Fruit fly (Drosophila melanogaster) whole organism, embryonic: ENCODE measurements around the gene CG12123.
A peak's percentile ranks its signal among the peaks of the same experiment; 100 is the strongest.

Source experiments
- Asciz ChIP-seq: fragments of 200-800 bp; sonication (Bioruptor generic); optimal IDR thresholded peaks from 2 replicates; lab custom pipeline; 2017; ENCODE audit warnings: missing biosample characterization, mild to moderate bottlenecking, missing genetic modification characterization, missing genetic modification reagents
- BtbVII ChIP-seq: fragments of 200-800 bp; sonication (Bioruptor generic); optimal IDR thresholded peaks from 3 replicates; lab custom pipeline; 2017; ENCODE audit warnings: missing biosample characterization, mild to moderate bottlenecking, missing genetic modification characterization
- CG11085 ChIP-seq: fragments of 200-800 bp; sonication (Bioruptor generic); IDR thresholded peaks from 2 replicates; pipeline ENCODE4 v1.3.6; 2022; ENCODE audit warnings: missing biosample characterization, missing genetic modification characterization
- CG11504 ChIP-seq: fragments of 200-800 bp; sonication (Bioruptor generic); optimal IDR thresholded peaks from 3 replicates; lab custom pipeline; 2019; ENCODE audit warnings: missing biosample characterization, mild to moderate bottlenecking, missing genetic modification characterization, moderate library complexity
- CG13894 ChIP-seq: fragments of 200-800 bp; sonication (Bioruptor generic); optimal IDR thresholded peaks from 3 replicates; lab custom pipeline; 2018; ENCODE audit warnings: missing biosample characterization, mild to moderate bottlenecking, missing genetic modification characterization, moderate library complexity
- CG14050 ChIP-seq: fragments of 200-800 bp; sonication (Bioruptor generic); IDR thresholded peaks from 3 replicates; pipeline ENCODE4 v1.3.6; 2022; ENCODE audit warnings: missing biosample characterization, missing genetic modification characterization
- CG17385 ChIP-seq: fragments of 200-800 bp; sonication (Bioruptor generic); optimal IDR thresholded peaks from 3 replicates; lab custom pipeline; 2018; ENCODE audit warnings: missing biosample characterization, mild to moderate bottlenecking, missing genetic modification characterization
- CG18011 ChIP-seq: fragments of 200-800 bp; sonication (Bioruptor generic); optimal IDR thresholded peaks from 2 replicates; lab custom pipeline; 2017; ENCODE audit warnings: missing biosample characterization, missing genetic modification characterization, mild to moderate bottlenecking, moderate library complexity, missing genotype
- CG18619 ChIP-seq: fragments of 200-800 bp; sonication (Bioruptor generic); optimal IDR thresholded peaks from 3 replicates; lab custom pipeline; 2017; ENCODE audit warnings: missing biosample characterization, mild to moderate bottlenecking, missing genetic modification characterization
- CG2889 ChIP-seq: fragments of 200-800 bp; sonication (Bioruptor generic); IDR thresholded peaks from 3 replicates; pipeline ENCODE4 v1.3.6; 2022; ENCODE audit warnings: missing biosample characterization, missing genetic modification characterization
- CG3065 ChIP-seq: fragments of 200-800 bp; sonication (Bioruptor generic); optimal IDR thresholded peaks from 2 replicates; lab custom pipeline; 2016; ENCODE audit warnings: missing biosample characterization, missing genetic modification characterization
- CG32532 ChIP-seq: fragments of 200-800 bp; sonication (Bioruptor generic); IDR thresholded peaks from 2 replicates; pipeline ENCODE4 v1.3.6; 2022; ENCODE audit warnings: missing biosample characterization, missing genetic modification characterization
- CG34376 ChIP-seq: fragments of 200-800 bp; sonication (Bioruptor generic); optimal IDR thresholded peaks from 2 replicates; lab custom pipeline; 2018; ENCODE audit warnings: missing biosample characterization, mild to moderate bottlenecking, missing genetic modification characterization
- CG3995 ChIP-seq: fragments of 200-800 bp; sonication (Bioruptor generic); optimal IDR thresholded peaks from 3 replicates; lab custom pipeline; 2016; ENCODE audit warnings: missing biosample characterization, missing genetic modification characterization
- CG8478 ChIP-seq: fragments of >200 bp; optimal IDR thresholded peaks from 2 replicates; lab custom pipeline; 2018
- CG8765 ChIP-seq: fragments of 200-800 bp; sonication (Bioruptor generic); IDR thresholded peaks from 2 replicates; pipeline ENCODE4 v1.3.6; 2022; ENCODE audit warnings: missing biosample characterization, missing genetic modification characterization
- CG9215 ChIP-seq: fragments of 200-800 bp; sonication (Bioruptor generic); IDR thresholded peaks from 2 replicates; pipeline ENCODE4 v1.3.6; 2022; ENCODE audit warnings: missing biosample characterization, missing genetic modification characterization
- CTCF ChIP-seq: fragments of 200-800 bp; sonication (Bioruptor generic); optimal IDR thresholded peaks from 2 replicates; lab custom pipeline; 2017; ENCODE audit warnings: missing biosample characterization, mild to moderate bottlenecking, missing genetic modification characterization, moderate library complexity
- CoRest ChIP-seq: fragments of 200-800 bp; sonication (Bioruptor generic); optimal IDR thresholded peaks from 3 replicates; lab custom pipeline; 2018; ENCODE audit warnings: missing biosample characterization, mild to moderate bottlenecking, missing genetic modification characterization, moderate library complexity
- Doc3 ChIP-seq: fragments of 200-800 bp; sonication (Bioruptor generic); IDR thresholded peaks from 3 replicates; pipeline ENCODE4 v1.3.6; 2022; ENCODE audit warnings: missing biosample characterization, missing genetic modification characterization; ENCODE audit not compliant: partially characterized antibody
- Elba2 ChIP-seq: fragments of 200-800 bp; sonication (Bioruptor generic); optimal IDR thresholded peaks from 3 replicates; lab custom pipeline; 2016; ENCODE audit warnings: missing biosample characterization, missing genetic modification characterization
- Gug ChIP-seq: fragments of 200-800 bp; sonication (Bioruptor generic); IDR thresholded peaks from 4 replicates; pipeline ENCODE4 v1.3.6; 2022; ENCODE audit warnings: missing biosample characterization, missing genetic modification characterization
- HLH54F ChIP-seq: fragments of 200-800 bp; sonication (Bioruptor generic); optimal IDR thresholded peaks from 3 replicates; lab custom pipeline; 2016; ENCODE audit warnings: missing biosample characterization, missing genetic modification characterization
- Hand ChIP-seq: fragments of 200-800 bp; sonication (Bioruptor generic); optimal IDR thresholded peaks from 2 replicates; lab custom pipeline; 2017; ENCODE audit warnings: mild to moderate bottlenecking, missing biosample characterization, missing genetic modification reagents, missing genetic modification characterization
- Hmx ChIP-seq: fragments of 200-800 bp; sonication (Bioruptor generic); optimal IDR thresholded peaks from 2 replicates; lab custom pipeline; 2016; ENCODE audit warnings: missing biosample characterization, missing genetic modification characterization
- Hr51 ChIP-seq, 2 experiments: fragments of 200-800 bp; sonication (Bioruptor generic); optimal IDR thresholded peaks; 2 replicates in 1 of 2; 3 replicates in 1 of 2; lab custom pipeline; 2016 to 2018; ENCODE audit warnings: missing biosample characterization in 2 of 2, missing genetic modification characterization in 2 of 2, mild to moderate bottlenecking in 1 of 2, moderate library complexity in 1 of 2
- Med ChIP-seq: fragments of 200-800 bp; sonication (Bioruptor generic); peaks from one replicate; lab custom pipeline; 2016; ENCODE audit warnings: missing biosample characterization, missing genetic modification characterization, mild to moderate bottlenecking, inconsistent platforms, moderate library complexity
- Oaz ChIP-seq: fragments of 200-800 bp; sonication (Bioruptor generic); IDR thresholded peaks from 2 replicates; pipeline ENCODE4 v1.3.6; 2022; ENCODE audit warnings: missing biosample characterization, missing genetic modification characterization
- Sry-β ChIP-seq: fragments of 200-800 bp; sonication (Bioruptor generic); optimal IDR thresholded peaks from 2 replicates; lab custom pipeline; 2018; ENCODE audit warnings: missing biosample characterization, mild to moderate bottlenecking, missing genetic modification characterization, moderate library complexity
- Usf ChIP-seq: fragments of 200-800 bp; sonication (Bioruptor generic); optimal IDR thresholded peaks from 2 replicates; lab custom pipeline; 2017; ENCODE audit warnings: missing genotype, missing biosample characterization, missing genetic modification characterization
- Xrp1 ChIP-seq: fragments of 200-800 bp; sonication (Bioruptor generic); IDR thresholded peaks from 2 replicates; pipeline ENCODE4 v1.3.6; 2022; ENCODE audit warnings: missing biosample characterization, missing genetic modification characterization
- ab ChIP-seq: fragments of 200-800 bp; sonication (Bioruptor generic); optimal IDR thresholded peaks from 2 replicates; lab custom pipeline; 2016; ENCODE audit warnings: missing biosample characterization, missing genetic modification characterization
- amos ChIP-seq: fragments of 200-800 bp; sonication (Bioruptor generic); IDR thresholded peaks from 2 replicates; pipeline ENCODE4 v1.3.6; 2022; ENCODE audit warnings: missing biosample characterization, missing genetic modification characterization; ENCODE audit not compliant: partially characterized antibody
- ara ChIP-seq: fragments of 200-800 bp; sonication (Bioruptor generic); IDR thresholded peaks from 2 replicates; pipeline ENCODE4 v1.3.6; 2022; ENCODE audit warnings: missing biosample characterization, missing genetic modification characterization
- ase ChIP-seq: fragments of 200-800 bp; sonication (Bioruptor generic); IDR thresholded peaks from 3 replicates; pipeline ENCODE4 v1.3.6; 2022; ENCODE audit warnings: missing biosample characterization, missing genetic modification characterization
- eyg ChIP-seq: fragments of 200-800 bp; sonication (Bioruptor generic); optimal IDR thresholded peaks from 3 replicates; lab custom pipeline; 2016; ENCODE audit warnings: missing biosample characterization, missing genetic modification characterization
- fd3F ChIP-seq: fragments of 200-800 bp; sonication (Bioruptor generic); optimal IDR thresholded peaks from 2 replicates; lab custom pipeline; 2018; ENCODE audit warnings: missing biosample characterization, mild to moderate bottlenecking, missing genetic modification characterization, moderate library complexity
- fd64A ChIP-seq: fragments of 200-800 bp; sonication (Bioruptor generic); optimal IDR thresholded peaks from 3 replicates; lab custom pipeline; 2018; ENCODE audit warnings: missing biosample characterization, mild to moderate bottlenecking, missing genetic modification characterization
- gem ChIP-seq: fragments of 200-800 bp; sonication (Bioruptor generic); optimal IDR thresholded peaks from 2 replicates; lab custom pipeline; 2019; ENCODE audit warnings: missing biosample characterization, mild to moderate bottlenecking, missing genetic modification characterization, moderate library complexity
- hbn ChIP-seq: fragments of 200-800 bp; sonication (Bioruptor generic); IDR thresholded peaks from 2 replicates; pipeline ENCODE4 v1.3.6; 2022; ENCODE audit warnings: missing biosample characterization, missing genetic modification characterization; ENCODE audit not compliant: partially characterized antibody
- jigr1 ChIP-seq: fragments of 200-800 bp; sonication (Bioruptor generic); IDR thresholded peaks from 3 replicates; pipeline ENCODE4 v1.3.6; 2022; ENCODE audit warnings: missing biosample characterization, missing genetic modification characterization
- kni ChIP-seq: fragments of 200-800 bp; sonication (Bioruptor generic); optimal IDR thresholded peaks from 3 replicates; lab custom pipeline; 2017; ENCODE audit warnings: mild to moderate bottlenecking, missing biosample characterization, missing genetic modification reagents, missing genetic modification characterization
- sna ChIP-seq: fragments of 200-800 bp; sonication (Bioruptor generic); IDR thresholded peaks from 2 replicates; pipeline ENCODE4 v1.3.6; 2022; ENCODE audit warnings: missing biosample characterization, missing genetic modification characterization; ENCODE audit not compliant: partially characterized antibody
- sqz ChIP-seq: fragments of 200-800 bp; sonication (Bioruptor generic); optimal IDR thresholded peaks from 3 replicates; lab custom pipeline; 2018; ENCODE audit warnings: missing biosample characterization, mild to moderate bottlenecking, missing genetic modification characterization
- sr ChIP-seq: fragments of 200-800 bp; sonication (Bioruptor generic); IDR thresholded peaks from 3 replicates; pipeline ENCODE4 v1.3.6; 2022; ENCODE audit warnings: missing biosample characterization, missing genetic modification characterization
- tgo ChIP-seq: fragments of 200-800 bp; sonication (Bioruptor generic); IDR thresholded peaks from 3 replicates; pipeline ENCODE4 v1.3.6; 2022; ENCODE audit warnings: missing biosample characterization, missing genetic modification characterization
- trh ChIP-seq: fragments of 200-800 bp; sonication (Bioruptor generic); optimal IDR thresholded peaks from 2 replicates; lab custom pipeline; 2016; ENCODE audit warnings: missing biosample characterization, missing genetic modification characterization
- wek ChIP-seq: fragments of 200-800 bp; sonication (Bioruptor generic); optimal IDR thresholded peaks from 3 replicates; lab custom pipeline; 2018; ENCODE audit warnings: missing biosample characterization, mild to moderate bottlenecking, missing genetic modification characterization, moderate library complexity
- z ChIP-seq: fragments of 200-800 bp; sonication (Bioruptor generic); IDR thresholded peaks from 3 replicates; pipeline ENCODE4 v1.3.6; 2022; ENCODE audit warnings: missing biosample characterization, missing genetic modification characterization

CG12123 gene

DNA sequence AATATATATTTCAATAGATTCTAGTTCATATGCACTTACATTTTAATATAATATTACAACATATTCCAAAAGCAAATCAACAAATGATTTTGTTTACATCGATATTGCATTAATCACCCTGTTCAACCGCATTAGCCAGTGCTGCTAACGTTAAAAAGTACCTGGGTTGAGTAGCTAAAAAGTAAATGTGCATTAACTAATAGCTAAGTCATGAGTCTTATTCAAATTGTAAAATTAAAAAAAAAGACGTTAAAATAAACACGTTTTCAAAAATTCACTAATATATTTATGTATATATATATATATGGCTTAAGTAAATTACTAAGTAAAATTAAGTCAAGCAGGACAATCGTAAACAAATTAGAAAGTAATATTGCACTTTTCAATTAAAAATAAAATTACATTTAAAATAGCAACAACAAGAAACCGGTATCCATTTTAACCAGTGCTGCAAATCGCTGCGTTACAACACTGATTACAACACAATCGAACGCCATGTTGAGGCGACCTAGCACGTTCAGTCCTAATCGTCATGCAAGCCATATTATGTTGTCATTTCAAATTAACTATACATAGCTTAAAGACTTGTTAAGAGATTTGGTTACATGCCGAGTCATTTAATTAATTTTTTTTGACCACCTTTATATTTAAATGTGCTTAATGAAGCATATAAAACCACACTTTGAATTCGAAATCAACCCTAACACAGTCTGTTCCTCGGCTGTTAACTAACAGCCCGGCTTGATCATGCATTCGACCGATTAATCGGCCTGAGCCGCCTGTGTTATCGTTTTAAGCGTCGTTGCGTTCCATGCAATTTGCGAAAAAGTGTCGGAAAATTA is 43.8 kb downstream of the CG12123 start, which contains the start of gene CG10555 (continued):
- TF ChIP-seq fd3F (GFP tag; lab: Kevin White, UChicago): peak; percentile 56
- TF ChIP-seq eyg (GFP tag; lab: Kevin White, UChicago): peak; percentile 83
- TF ChIP-seq sr (GFP tag; lab: Robert Waterston, UW): no peak; the same call in 1 of the 3 replicates
- peak; percentile 94 for TF ChIP-seq ab
- peak; percentile 53 for TF ChIP-seq CG3995
- no peak for TF ChIP-seq CTCF
- peak; percentile 28; the same call in 1 of the 2 replicates for TF ChIP-seq hbn (GFP tag; lab: Robert Waterston, UW)
- TF ChIP-seq CoRest (tag; lab: Kevin White, UChicago): peak; percentile 90
- peak; percentile 36 for TF ChIP-seq Sry-β (GFP tag; lab: Kevin White, UChicago)
- peak; percentile 86 for TF ChIP-seq ase
- no peak for TF ChIP-seq Doc3 (GFP tag; lab: Robert Waterston, UW)
- peak; percentile 64 for TF ChIP-seq CG11504 (tag; lab: Kevin White, UChicago)
- TF ChIP-seq CG32532 (GFP tag; lab: Robert Waterston, UW): peak; percentile 79
- TF ChIP-seq CG14050 (GFP tag; lab: Robert Waterston, UW): peak; percentile 82
- peak; percentile 71 for TF ChIP-seq kni (GFP tag; lab: Kevin White, UChicago)
- no peak for TF ChIP-seq CG8478
- peak; percentile 90 for TF ChIP-seq tgo
- peak; percentile 85 for TF ChIP-seq CG9215 (GFP tag; lab: Robert Waterston, UW)
- TF ChIP-seq CG3065 (GFP tag; lab: Kevin White, UChicago): peak; percentile 14
- peak; percentile 52 for TF ChIP-seq Hand
- TF ChIP-seq gem (tag; lab: Kevin White, UChicago): peak; percentile 96
- TF ChIP-seq CG8765: peak; percentile 86
- TF ChIP-seq ara: peak; percentile 91
- TF ChIP-seq Oaz (GFP tag; lab: Robert Waterston, UW): peak; percentile 91
- TF ChIP-seq CG13894 (tag; lab: Kevin White, UChicago): peak; percentile 48
- TF ChIP-seq Gug: peak; percentile 65; the same call in 3 of the 4 replicates
- TF ChIP-seq CG11085: peak; percentile 80
- peak; percentile 76 for TF ChIP-seq CG2889
- peak; percentile 76 for TF ChIP-seq CG18619 (GFP tag; lab: Kevin White, UChicago)
- peak; percentile 65; the same call in 1 of the 2 replicates for TF ChIP-seq amos (GFP tag; lab: Robert Waterston, UW)
- peak; percentile 10 for TF ChIP-seq wek
- peak; percentile 61 for TF ChIP-seq Elba2
- TF ChIP-seq CG18011 (GFP tag; lab: Kevin White, UChicago): peak; percentile 67
- peak; percentile 50 for TF ChIP-seq CG34376 (GFP tag; lab: Kevin White, UChicago)
- TF ChIP-seq sna: peak; percentile 75
- no peak for TF ChIP-seq Asciz
- TF ChIP-seq Hr51 (GFP tag; optimal IDR thresholded peaks at IDR 0.05; lab: Kevin White, UChicago): peak; percentile 80 to 87
- TF ChIP-seq z (GFP tag; lab: Robert Waterston, UW): no peak
- peak; percentile 64 for TF ChIP-seq Hmx
- TF ChIP-seq Med: peak; percentile 97
- peak; percentile 95 for TF ChIP-seq Xrp1 (GFP tag; lab: Robert Waterston, UW)
- no peak for TF ChIP-seq BtbVII (GFP tag; lab: Kevin White, UChicago)
- peak; percentile 8 for TF ChIP-seq CG17385 (GFP tag; lab: Kevin White, UChicago)
- TF ChIP-seq sqz (GFP tag; lab: Kevin White, UChicago): no peak
- TF ChIP-seq trh: no peak
- TF ChIP-seq Usf: peak; percentile 63
- no peak for TF ChIP-seq fd64A
- TF ChIP-seq HLH54F (GFP tag; lab: Kevin White, UChicago): peak; percentile 95
- TF ChIP-seq jigr1 (GFP tag; lab: Robert Waterston, UW): peak; percentile 72; the same call in 2 of the 3 replicates
